Worm (Caenorhabditis elegans): ENCODE measurements around the gene C17C3.15.

DNA sequence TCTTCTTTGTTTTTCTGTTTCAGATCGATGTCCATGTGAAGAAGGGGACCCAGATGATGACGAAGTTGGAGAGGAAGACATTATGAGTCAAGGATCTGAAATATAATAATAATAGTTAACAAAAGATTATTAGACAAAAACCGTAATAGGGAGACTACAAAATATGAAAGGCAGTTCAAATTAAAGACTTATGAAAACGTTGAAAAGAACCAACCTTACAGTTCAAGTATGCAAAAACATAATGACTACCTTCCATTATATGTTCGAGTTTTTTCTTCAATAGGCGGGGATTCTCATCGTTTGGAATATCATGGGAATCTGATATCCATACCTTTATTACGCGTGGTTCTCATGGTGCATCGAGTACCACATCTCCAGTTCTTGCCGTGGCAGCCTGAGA, 36.8 kb upstream of the C17C3.15 start, which contains the start of gene hlh-26:
- TF ChIP-seq egl-27 (tag; optimal IDR thresholded peaks at IDR 0.05) (no peak), zag-1 (tag; optimal IDR thresholded peaks at IDR 0.05) (no peak), ztf-11 (tag; optimal IDR thresholded peaks at IDR 0.05) (no peak), nhr-11 (tag; optimal IDR thresholded peaks at IDR 0.05) (no peak), unc-62 (GFP tag; optimal IDR thresholded peaks at IDR 0.05) (no peak)
